Worm (Caenorhabditis elegans) whole organism, early embryonic: ENCODE results near the gene abts-4.
A peak's percentile ranks its signal among the peaks of the same experiment; 100 is the strongest.

Experiments used
- ama-1 ChIP-seq: fragments of 150-350 bp; optimal IDR thresholded peaks from 2 replicates; lab custom pipeline; 2014
- ets-7 ChIP-seq: sonication (generic microtip); optimal IDR thresholded peaks from 2 replicates; lab custom pipeline; 2016; ENCODE audit warnings: missing genotype, missing genetic modification characterization, missing compliant biosample characterization
- flt-1 ChIP-seq: fragments of 200-800 bp; sonication (Bioruptor generic); IDR thresholded peaks from 2 replicates; pipeline ENCODE4 v1.3.6; 2022; ENCODE audit warnings: missing genetic modification characterization, missing compliant biosample characterization
- hmbx-1 ChIP-seq: sonication (generic microtip); optimal IDR thresholded peaks from 2 replicates; lab custom pipeline; 2016; ENCODE audit warnings: mild to moderate bottlenecking, missing genetic modification characterization, missing compliant biosample characterization
- hmg-4 ChIP-seq: fragments of 200-800 bp; sonication (Bioruptor generic); optimal IDR thresholded peaks from 2 replicates; lab custom pipeline; 2018; ENCODE audit warnings: mild to moderate bottlenecking, missing genetic modification characterization, missing compliant biosample characterization
- hnd-1 ChIP-seq: sonication (generic microtip); optimal IDR thresholded peaks from 2 replicates; lab custom pipeline; 2016; ENCODE audit warnings: missing genetic modification characterization, missing compliant biosample characterization

- TF ChIP-seq ets-7 (tag; lab: Kevin White, UChicago) (no peak), ama-1 (lab: Kevin White, UChicago) (no peak), flt-1 (no peak), hmbx-1 (tag; lab: Kevin White, UChicago) (no peak), hmg-4 (peak; percentile 33), hnd-1 (tag; lab: Kevin White, UChicago) (no peak)
Measured at ce11 chrX:6740282-6740982, 21.1 kb downstream of the abts-4 start.
